Fruit fly (Drosophila melanogaster) whole organism, wandering third instar larva: ENCODE results near the gene CG13847.

Experiments used
- Hr78 ChIP-seq: fragments of >200 bp; optimal IDR thresholded peaks from 2 replicates; lab custom pipeline; 2017; ENCODE audit warnings: missing biosample characterization, missing genetic modification characterization
- Mio ChIP-seq: sonication (Bioruptor generic); optimal IDR thresholded peaks from 2 replicates; lab custom pipeline; 2016; ENCODE audit warnings: missing biosample characterization, missing genetic modification characterization
- Rel ChIP-seq, 2 experiments: fragments of 200-800 bp; sonication (Bioruptor generic) in 1 of 2; optimal IDR thresholded peaks; 2 replicates in 1 of 2; 3 replicates in 1 of 2; lab custom pipeline; 2016 to 2019; ENCODE audit warnings: mild to moderate bottlenecking in 2 of 2, missing biosample characterization in 2 of 2, missing genetic modification characterization in 2 of 2, moderate library complexity in 1 of 2
- dmrt93B ChIP-seq: fragments of 200-800 bp; sonication (Bioruptor generic); optimal IDR thresholded peaks from 2 replicates; lab custom pipeline; 2018; ENCODE audit warnings: missing biosample characterization, mild to moderate bottlenecking, missing genetic modification characterization
- foxo ChIP-seq, 2 experiments: fragments of 200-800 bp; sonication (Bioruptor generic); optimal IDR thresholded peaks; 2 replicates in 1 of 2; 3 replicates in 1 of 2; lab custom pipeline; 2016 to 2017; ENCODE audit warnings: missing biosample characterization in 2 of 2, missing genetic modification characterization in 2 of 2
- fru ChIP-seq: fragments of 200-800 bp; sonication (Bioruptor generic); optimal IDR thresholded peaks from 3 replicates; lab custom pipeline; 2016; ENCODE audit warnings: missing biosample characterization, mild to moderate bottlenecking, missing genetic modification characterization
- psq ChIP-seq: fragments of 200-800 bp; sonication (Bioruptor generic); optimal IDR thresholded peaks from 3 replicates; lab custom pipeline; 2017; ENCODE audit warnings: missing biosample characterization, mild to moderate bottlenecking, missing genetic modification characterization, moderate library complexity

- TF ChIP-seq dmrt93B (GFP tag; lab: Kevin White, UChicago) (no peak), Rel (GFP tag; optimal IDR thresholded peaks at IDR 0.05; lab: Kevin White, UChicago) (no peak), Rel (tag; optimal IDR thresholded peaks at IDR 0.05; lab: Kevin White, UChicago) (no peak), foxo (GFP tag; optimal IDR thresholded peaks at IDR 0.05; lab: Kevin White, UChicago) (no peak), Hr78 (GFP tag; lab: Kevin White, UChicago) (no peak), psq (GFP tag; lab: Kevin White, UChicago) (no peak), Mio (GFP tag; lab: Kevin White, UChicago) (no peak), fru (GFP tag; lab: Kevin White, UChicago) (no peak)
These were observed 11.3 kb downstream of the CG13847 start, which contains the start of gene pinta for dm6 chr3R:22424602-22425190.
